Fruit fly (Drosophila melanogaster) whole organism, embryonic: ENCODE results near the gene asl.

ENCODE experiments used
- Adf1 ChIP-seq: fragments of 200-800 bp; sonication (Bioruptor generic); IDR thresholded peaks from 2 replicates; pipeline ENCODE4 v1.3.6; 2022; ENCODE audit warnings: missing biosample characterization, missing genetic modification characterization
- B-H1 ChIP-seq: fragments of 200-800 bp; sonication (Bioruptor generic); IDR thresholded peaks from 3 replicates; pipeline ENCODE4 v1.3.6; 2022; ENCODE audit warnings: missing biosample characterization, missing genetic modification characterization
- CG10274 ChIP-seq: fragments of 200-800 bp; sonication (Bioruptor generic); optimal IDR thresholded peaks from 3 replicates; lab custom pipeline; 2017; ENCODE audit warnings: missing biosample characterization, mild to moderate bottlenecking, missing genetic modification characterization
- CG10366 ChIP-seq: fragments of 200-800 bp; sonication (Bioruptor generic); IDR thresholded peaks from 2 replicates; pipeline ENCODE4 v1.3.6; 2022; ENCODE audit warnings: missing biosample characterization, missing genetic modification characterization
- CG10462 ChIP-seq: fragments of 200-800 bp; sonication (Bioruptor generic); optimal IDR thresholded peaks from 2 replicates; lab custom pipeline; 2016; ENCODE audit warnings: missing biosample characterization, missing genetic modification characterization
- CG11504 ChIP-seq: fragments of 200-800 bp; sonication (Bioruptor generic); optimal IDR thresholded peaks from 3 replicates; lab custom pipeline; 2019; ENCODE audit warnings: missing biosample characterization, mild to moderate bottlenecking, missing genetic modification characterization, moderate library complexity
- CG13296 ChIP-seq: fragments of 200-800 bp; sonication (Bioruptor generic); optimal IDR thresholded peaks from 3 replicates; lab custom pipeline; 2018; ENCODE audit warnings: missing biosample characterization, mild to moderate bottlenecking, missing genetic modification characterization
- CG13775 ChIP-seq: fragments of 200-800 bp; sonication (Bioruptor generic); optimal IDR thresholded peaks from 3 replicates; lab custom pipeline; 2017; ENCODE audit warnings: missing biosample characterization, mild to moderate bottlenecking, missing genetic modification characterization
- CG14441 ChIP-seq: fragments of 200-800 bp; sonication (Bioruptor generic); IDR thresholded peaks from 2 replicates; pipeline ENCODE4 v1.3.6; 2022; ENCODE audit warnings: missing biosample characterization, missing genetic modification characterization
- CG15073 ChIP-seq: fragments of 200-800 bp; sonication (Bioruptor generic); optimal IDR thresholded peaks from 2 replicates; lab custom pipeline; 2016; ENCODE audit warnings: missing biosample characterization, missing genetic modification characterization
- CG16813 ChIP-seq: fragments of 200-800 bp; sonication (Bioruptor generic); IDR thresholded peaks from 3 replicates; pipeline ENCODE4 v1.3.6; 2022; ENCODE audit warnings: missing biosample characterization, missing genetic modification characterization; ENCODE audit not compliant: partially characterized antibody
- CG1792 ChIP-seq: fragments of 200-800 bp; sonication (Bioruptor generic); optimal IDR thresholded peaks from 2 replicates; lab custom pipeline; 2016; ENCODE audit warnings: missing biosample characterization, missing genetic modification characterization
- CG18599 ChIP-seq: fragments of 200-800 bp; sonication (Bioruptor generic); optimal IDR thresholded peaks from 3 replicates; lab custom pipeline; 2017; ENCODE audit warnings: missing biosample characterization, missing genetic modification characterization, mild to moderate bottlenecking, moderate library complexity, missing genetic modification reagents
- CG18619 ChIP-seq: fragments of 200-800 bp; sonication (Bioruptor generic); optimal IDR thresholded peaks from 3 replicates; lab custom pipeline; 2017; ENCODE audit warnings: missing biosample characterization, mild to moderate bottlenecking, missing genetic modification characterization
- CG2875 ChIP-seq: fragments of 200-800 bp; sonication (Bioruptor generic); optimal IDR thresholded peaks from 2 replicates; lab custom pipeline; 2017; ENCODE audit warnings: missing biosample characterization, mild to moderate bottlenecking, missing genetic modification characterization, missing genetic modification reagents
- CG3726 ChIP-seq: fragments of 200-800 bp; sonication (Bioruptor generic); IDR thresholded peaks from 3 replicates; pipeline ENCODE4, ENCODE4 v1.3.6; 2022; ENCODE audit warnings: missing biosample characterization, missing genetic modification characterization
- CG6175 ChIP-seq: fragments of 200-800 bp; sonication (Bioruptor generic); IDR thresholded peaks from 3 replicates; pipeline ENCODE4 v1.3.6; 2022; ENCODE audit warnings: missing biosample characterization, missing genetic modification characterization
- CG7271 ChIP-seq: fragments of 200-800 bp; sonication (Bioruptor generic); optimal IDR thresholded peaks from 2 replicates; lab custom pipeline; 2018; ENCODE audit warnings: missing biosample characterization, mild to moderate bottlenecking, missing genetic modification characterization, moderate library complexity
- CG7357 ChIP-seq: fragments of 200-800 bp; sonication (Bioruptor generic); IDR thresholded peaks from 3 replicates; pipeline ENCODE4 v1.3.6; 2022; ENCODE audit warnings: missing biosample characterization, missing genetic modification characterization
- CG8359 ChIP-seq: fragments of 200-800 bp; sonication (Bioruptor generic); optimal IDR thresholded peaks from 2 replicates; lab custom pipeline; 2017; ENCODE audit warnings: missing biosample characterization, mild to moderate bottlenecking, missing genetic modification characterization, borderline replicate concordance
- CG8924 ChIP-seq: fragments of 200-800 bp; optimal IDR thresholded peaks from 3 replicates; lab custom pipeline; 2019; ENCODE audit warnings: missing biosample characterization, mild to moderate bottlenecking, missing genetic modification characterization, moderate library complexity
- CG9215 ChIP-seq: fragments of 200-800 bp; sonication (Bioruptor generic); IDR thresholded peaks from 2 replicates; pipeline ENCODE4 v1.3.6; 2022; ENCODE audit warnings: missing biosample characterization, missing genetic modification characterization
- CHES-1-like ChIP-seq: fragments of 200-800 bp; sonication (Bioruptor generic); optimal IDR thresholded peaks from 2 replicates; lab custom pipeline; 2016; ENCODE audit warnings: missing biosample characterization, missing genetic modification characterization
- CrebB ChIP-seq: fragments of 200-800 bp; sonication (Bioruptor generic); optimal IDR thresholded peaks from 3 replicates; lab custom pipeline; 2018; ENCODE audit warnings: missing biosample characterization, mild to moderate bottlenecking, missing genetic modification characterization
- Dll ChIP-seq: fragments of 200-800 bp; sonication (Bioruptor generic); IDR thresholded peaks from 4 replicates; pipeline ENCODE4 v1.3.6; 2022; ENCODE audit warnings: missing biosample characterization, missing genetic modification characterization; ENCODE audit not compliant: partially characterized antibody
- Doc2 ChIP-seq: fragments of 200-800 bp; sonication (Bioruptor generic); IDR thresholded peaks from 2 replicates; pipeline ENCODE4 v1.3.6; 2022; ENCODE audit warnings: missing biosample characterization, missing genetic modification characterization
- Dp ChIP-seq: fragments of 200-800 bp; sonication (Bioruptor generic); optimal IDR thresholded peaks from 2 replicates; lab custom pipeline; 2018; ENCODE audit warnings: missing biosample characterization, mild to moderate bottlenecking, missing genetic modification characterization, moderate library complexity
- HHEX ChIP-seq: fragments of 200-800 bp; sonication (Bioruptor generic); optimal IDR thresholded peaks from 3 replicates; lab custom pipeline; 2017; ENCODE audit warnings: missing biosample characterization, mild to moderate bottlenecking, missing genetic modification characterization, missing genetic modification reagents
- Hr39 ChIP-seq: fragments of >200 bp; optimal IDR thresholded peaks from 2 replicates; lab custom pipeline; 2017
- Lhr ChIP-seq: fragments of 200-800 bp; sonication (Bioruptor generic); optimal IDR thresholded peaks from 3 replicates; lab custom pipeline; 2017; ENCODE audit warnings: mild to moderate bottlenecking, missing biosample characterization, missing genetic modification reagents, missing genetic modification characterization
- MESR4 ChIP-seq: fragments of 200-800 bp; sonication (Bioruptor generic); optimal IDR thresholded peaks from 2 replicates; lab custom pipeline; 2018; ENCODE audit warnings: missing biosample characterization, mild to moderate bottlenecking, missing genetic modification characterization, moderate library complexity
- Mes4 ChIP-seq: fragments of 200-800 bp; sonication (Bioruptor generic); optimal IDR thresholded peaks from 2 replicates; lab custom pipeline; 2016; ENCODE audit warnings: missing biosample characterization, missing genetic modification characterization
- Mrtf ChIP-seq: fragments of 200-800 bp; sonication (Bioruptor generic); IDR thresholded peaks from 3 replicates; pipeline ENCODE4 v1.3.6; 2022; ENCODE audit warnings: missing biosample characterization, missing genetic modification characterization
- NfI ChIP-seq: fragments of 200-800 bp; sonication (Bioruptor generic); optimal IDR thresholded peaks from 3 replicates; lab custom pipeline; 2018; ENCODE audit warnings: missing biosample characterization, mild to moderate bottlenecking, missing genetic modification characterization, moderate library complexity
- Pdp1 ChIP-seq, 2 experiments: fragments of 200-800 bp; sonication (Bioruptor generic); optimal IDR thresholded peaks; 3 replicates each; lab custom pipeline; 2016; ENCODE audit warnings: missing biosample characterization in 2 of 2, missing genetic modification characterization in 2 of 2, mild to moderate bottlenecking in 1 of 2, moderate library complexity in 1 of 2
- Sox100B ChIP-seq: fragments of 200-800 bp; sonication (Bioruptor generic); optimal IDR thresholded peaks from 3 replicates; lab custom pipeline; 2018; ENCODE audit warnings: missing biosample characterization, mild to moderate bottlenecking, missing genetic modification characterization
- Spps ChIP-seq: fragments of 200-800 bp; sonication (Bioruptor generic); optimal IDR thresholded peaks from 2 replicates; lab custom pipeline; 2018; ENCODE audit warnings: missing biosample characterization, mild to moderate bottlenecking, missing genetic modification characterization
- Sry-δ ChIP-seq: fragments of 200-800 bp; sonication (Bioruptor generic); optimal IDR thresholded peaks from 2 replicates; lab custom pipeline; 2016; ENCODE audit warnings: missing biosample characterization, missing genetic modification characterization
- Taf1 ChIP-seq: fragments of 200-800 bp; sonication (Bioruptor generic); IDR thresholded peaks from 2 replicates; pipeline ENCODE4 v1.3.6; 2022; ENCODE audit warnings: missing biosample characterization, missing genetic modification characterization
- ase ChIP-seq: fragments of 200-800 bp; sonication (Bioruptor generic); IDR thresholded peaks from 3 replicates; pipeline ENCODE4 v1.3.6; 2022; ENCODE audit warnings: missing biosample characterization, missing genetic modification characterization
- disco-r ChIP-seq: fragments of 200-800 bp; sonication (Bioruptor generic); optimal IDR thresholded peaks from 2 replicates; lab custom pipeline; 2016; ENCODE audit warnings: missing biosample characterization, missing genetic modification characterization
- grn ChIP-seq: fragments of 200-800 bp; sonication (Bioruptor generic); optimal IDR thresholded peaks from 3 replicates; lab custom pipeline; 2017; ENCODE audit warnings: missing biosample characterization, missing genetic modification characterization
- gt ChIP-seq: fragments of 200-800 bp; sonication (Bioruptor generic); IDR thresholded peaks from 2 replicates; pipeline ENCODE4 v1.3.6; 2022; ENCODE audit warnings: missing biosample characterization, missing genetic modification characterization
- kay ChIP-seq: fragments of 200-800 bp; sonication (Bioruptor generic); optimal IDR thresholded peaks from 2 replicates; lab custom pipeline; 2016; ENCODE audit warnings: missing biosample characterization, missing genetic modification characterization
- ken ChIP-seq: fragments of 200-800 bp; sonication (Bioruptor generic); IDR thresholded peaks from 3 replicates; pipeline ENCODE4 v1.3.6; 2022; ENCODE audit warnings: missing biosample characterization, missing genetic modification characterization
- klu ChIP-seq: fragments of 200-800 bp; sonication (Bioruptor generic); IDR thresholded peaks from 2 replicates; pipeline ENCODE4 v1.3.6; 2022; ENCODE audit warnings: missing biosample characterization, missing genetic modification characterization
- lbe ChIP-seq: fragments of 200-800 bp; sonication (Bioruptor generic); optimal IDR thresholded peaks from 2 replicates; lab custom pipeline; 2016; ENCODE audit warnings: missing biosample characterization, mild to moderate bottlenecking, missing genetic modification characterization
- trh ChIP-seq: fragments of 200-800 bp; sonication (Bioruptor generic); optimal IDR thresholded peaks from 2 replicates; lab custom pipeline; 2016; ENCODE audit warnings: missing biosample characterization, missing genetic modification characterization
- usp ChIP-seq: fragments of >200 bp; optimal IDR thresholded peaks from 2 replicates; lab custom pipeline; 2017; ENCODE audit warnings: missing biosample characterization, missing genetic modification characterization
- vfl ChIP-seq: fragments of 200-800 bp; sonication (Bioruptor generic); optimal IDR thresholded peaks from 2 replicates; lab custom pipeline; 2016; ENCODE audit warnings: missing biosample characterization, missing genetic modification characterization

The asl gene

DNA sequence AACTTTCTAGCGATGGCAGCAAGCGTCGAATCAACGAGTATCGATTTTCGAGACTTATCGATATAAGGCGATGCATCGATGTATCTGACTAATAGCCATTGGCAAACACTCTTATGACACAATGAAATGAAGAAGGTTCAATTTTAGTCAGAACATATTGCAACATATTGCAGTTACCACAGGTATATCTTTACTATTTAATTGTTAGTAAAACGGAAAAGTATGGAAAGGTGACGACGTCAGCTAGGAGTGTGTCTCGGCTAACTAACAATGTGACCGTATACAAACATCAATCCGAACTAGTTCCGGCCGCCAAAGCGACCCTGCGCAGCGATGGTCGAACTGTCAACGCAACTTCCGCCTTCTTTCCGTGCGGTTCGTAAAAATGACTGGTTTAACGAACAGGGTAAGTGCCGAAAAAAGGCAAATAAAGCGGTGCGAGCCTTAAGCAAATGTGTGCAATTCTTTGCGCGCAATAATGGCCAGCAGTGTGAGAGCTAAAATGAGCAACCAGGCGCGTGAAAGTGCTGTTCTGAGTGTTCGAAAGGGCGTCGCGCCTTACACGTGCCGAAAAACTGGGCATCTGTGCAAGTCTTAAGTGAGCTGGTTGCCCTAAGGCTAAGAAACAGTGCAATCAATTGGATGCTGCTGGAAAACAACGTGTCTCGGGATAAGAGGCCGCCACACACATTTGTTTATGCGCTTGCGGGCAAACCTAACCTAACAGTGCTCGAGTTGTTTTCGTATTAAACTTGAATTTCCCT, 18.0 kb upstream of the asl start, which contains the start of the genes Dph4, Spec2 and RpL13A (continued):
- TF ChIP-seq gt (GFP tag; lab: Robert Waterston, UW): no peak
- peak; percentile 97 for TF ChIP-seq CG7271 (tag; lab: Kevin White, UChicago)
- no peak for TF ChIP-seq klu (GFP tag; lab: Robert Waterston, UW)
- no peak for TF ChIP-seq Taf1 (GFP tag; lab: Robert Waterston, UW)
- TF ChIP-seq Doc2 (GFP tag; lab: Robert Waterston, UW): no peak
- peak; percentile 69 for TF ChIP-seq trh
- peak; percentile 95 for TF ChIP-seq CHES-1-like (GFP tag; lab: Kevin White, UChicago)
- TF ChIP-seq CG15073 (GFP tag; lab: Kevin White, UChicago): no peak
- peak; percentile 97 for TF ChIP-seq Lhr (GFP tag; lab: Kevin White, UChicago)
- TF ChIP-seq CG8359 (GFP tag; lab: Kevin White, UChicago): peak; percentile 85
- no peak for TF ChIP-seq CG3726 (GFP tag; lab: Robert Waterston, UW)
- no peak for TF ChIP-seq CG16813 (GFP tag; lab: Robert Waterston, UW)
- TF ChIP-seq CG18599 (GFP tag; lab: Kevin White, UChicago): peak; percentile 95
- TF ChIP-seq ase: no peak
- peak; percentile 69 for TF ChIP-seq Dp (GFP tag; lab: Kevin White, UChicago)
- no peak for TF ChIP-seq usp
- TF ChIP-seq kay: peak; percentile 52
- TF ChIP-seq CG1792 (GFP tag; lab: Kevin White, UChicago): peak; percentile 88
- no peak for TF ChIP-seq CG11504
- TF ChIP-seq CG10462: peak; percentile 76
- TF ChIP-seq grn (GFP tag; lab: Kevin White, UChicago): peak; percentile 76
- no peak for TF ChIP-seq CG10366
- peak; percentile 90 for TF ChIP-seq Sox100B
- TF ChIP-seq CG10274 (GFP tag; lab: Kevin White, UChicago): peak; percentile 87
- no peak for TF ChIP-seq CG7357 (GFP tag; lab: Robert Waterston, UW)
- peak; percentile 96 for TF ChIP-seq HHEX (GFP tag; lab: Kevin White, UChicago)
- TF ChIP-seq Mes4 (GFP tag; lab: Kevin White, UChicago): peak; percentile 98
- TF ChIP-seq CG13775 (GFP tag; lab: Kevin White, UChicago): peak; percentile 97
- TF ChIP-seq Hr39: no peak
- TF ChIP-seq B-H1 (GFP tag; lab: Robert Waterston, UW): no peak
- TF ChIP-seq CG18619 (GFP tag; lab: Kevin White, UChicago): peak; percentile 96
- TF ChIP-seq CrebB (tag; lab: Kevin White, UChicago): peak; percentile 95
- TF ChIP-seq disco-r: peak; percentile 90
- peak; percentile 97 for TF ChIP-seq NfI (GFP tag; lab: Kevin White, UChicago)
- peak; percentile 81 to 91 for TF ChIP-seq Pdp1 (GFP tag; optimal IDR thresholded peaks at IDR 0.05; lab: Kevin White, UChicago)
- no peak for TF ChIP-seq Dll
- TF ChIP-seq CG8924 (tag; lab: Kevin White, UChicago): peak; percentile 87
- peak; percentile 100 for TF ChIP-seq MESR4 (GFP tag; lab: Kevin White, UChicago)
- peak; percentile 95 for TF ChIP-seq CG13296 (GFP tag; lab: Kevin White, UChicago)
- no peak for TF ChIP-seq Mrtf (GFP tag; lab: Robert Waterston, UW)
- TF ChIP-seq CG2875: peak; percentile 92
- TF ChIP-seq lbe (GFP tag; lab: Kevin White, UChicago): peak; percentile 85
- no peak for TF ChIP-seq ken (GFP tag; lab: Robert Waterston, UW)
- no peak for TF ChIP-seq CG14441
- no peak for TF ChIP-seq Adf1 (GFP tag; lab: Robert Waterston, UW)
- no peak for TF ChIP-seq CG9215 (GFP tag; lab: Robert Waterston, UW)
- TF ChIP-seq CG6175 (GFP tag; lab: Robert Waterston, UW): no peak
- peak; percentile 62 for TF ChIP-seq Spps (tag; lab: Kevin White, UChicago)
- peak; percentile 89 for TF ChIP-seq vfl
- TF ChIP-seq Sry-δ: peak; percentile 99
